Worm (Caenorhabditis elegans): ENCODE data around the gene ZK1128.1.
A peak's percentile ranks its signal among the peaks of the same experiment; 100 is the strongest.

The ZK1128.1 gene

ce11 chrIII:10093093-10093492 is 21.5 kb downstream of the ZK1128.1 start:
- no peak for TF ChIP-seq ztf-4 (tag; optimal IDR thresholded peaks at IDR 0.05)
- TF ChIP-seq lin-15B (tag; optimal IDR thresholded peaks at IDR 0.05): peak; percentile 12
- TF ChIP-seq nhr-67 (tag; optimal IDR thresholded peaks at IDR 0.05): no peak
- peak; percentile 22 for TF ChIP-seq nfya-1 (tag; optimal IDR thresholded peaks at IDR 0.05; ENCODE audit: insufficient read depth)
- TF ChIP-seq lsy-12 (tag; optimal IDR thresholded peaks at IDR 0.05): peak; percentile 30
- TF ChIP-seq mml-1 (tag; optimal IDR thresholded peaks at IDR 0.05): no peak
- TF ChIP-seq skn-1 (tag; optimal IDR thresholded peaks at IDR 0.05): no peak
- peak; percentile 43 for TF ChIP-seq pha-4 (tag; optimal IDR thresholded peaks at IDR 0.05)

DNA sequence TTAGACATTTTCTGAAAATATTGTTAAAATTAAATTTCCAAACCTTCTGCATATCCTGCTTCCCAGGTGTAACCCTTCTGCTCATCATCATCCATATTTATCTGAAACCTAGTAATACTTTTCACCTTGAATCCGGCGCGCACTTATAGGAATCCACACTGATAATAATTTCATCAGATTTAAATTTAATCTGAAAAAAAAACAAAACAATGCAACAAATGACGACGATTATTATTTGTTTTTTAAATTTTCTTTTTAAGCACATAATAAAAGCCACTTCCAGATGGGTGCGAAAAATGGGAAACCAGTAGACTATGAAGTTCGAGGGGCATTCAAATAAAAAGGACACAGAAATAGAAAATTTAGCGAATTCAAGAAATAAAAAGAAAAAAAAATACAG is 23.9 kb downstream of the ZK1128.1 start, which contains the start of gene gtf-2H2C:
gtf-2H2C (minus strand) TSS at position 101 of the 400 bp plus-strand sequence.
- TF ChIP-seq nhr-11 (tag; optimal IDR thresholded peaks at IDR 0.05) (no peak), ama-1 (optimal IDR thresholded peaks at IDR 0.05) (no peak), sea-2 (GFP tag; optimal IDR thresholded peaks at IDR 0.05) (no peak), eor-1 (tag; optimal IDR thresholded peaks at IDR 0.05) (no peak), elt-3 (tag; optimal IDR thresholded peaks at IDR 0.05) (no peak), nhr-25 (tag; optimal IDR thresholded peaks at IDR 0.05) (no peak), fkh-2 (tag; optimal IDR thresholded peaks at IDR 0.05) (no peak), jun-1 (tag; optimal IDR thresholded peaks at IDR 0.05) (no peak), nhr-43 (tag; optimal IDR thresholded peaks at IDR 0.05; ENCODE audit: poor library complexity, severe bottlenecking) (no peak)

ce11 chrIII:10088508-10088981 is 26.0 kb downstream of the ZK1128.1 start, which contains the start of gene hal-2:
TSS of gene hal-2 (minus strand) at chrIII:10088931.
- TF ChIP-seq ceh-82 (tag; optimal IDR thresholded peaks at IDR 0.05): no peak
- TF ChIP-seq fkh-2 (tag; optimal IDR thresholded peaks at IDR 0.05): no peak
- no peak for TF ChIP-seq fkh-10 (GFP tag; optimal IDR thresholded peaks at IDR 0.05)
- no peak for TF ChIP-seq nhr-43 (tag; optimal IDR thresholded peaks at IDR 0.05; ENCODE audit: poor library complexity, severe bottlenecking)
- TF ChIP-seq nhr-77 (tag; optimal IDR thresholded peaks at IDR 0.05): no peak
- no peak for TF ChIP-seq skn-1 (tag; optimal IDR thresholded peaks at IDR 0.05)
- TF ChIP-seq ceh-16 (tag; optimal IDR thresholded peaks at IDR 0.05): no peak
- TF ChIP-seq unc-62 (GFP tag; optimal IDR thresholded peaks at IDR 0.05): no peak
- TF ChIP-seq elt-3 (tag; optimal IDR thresholded peaks at IDR 0.05): no peak
- TF ChIP-seq egl-5 (tag; optimal IDR thresholded peaks at IDR 0.05): no peak
- no peak for TF ChIP-seq lin-39 (tag; optimal IDR thresholded peaks at IDR 0.05)
- TF ChIP-seq nhr-11 (tag; optimal IDR thresholded peaks at IDR 0.05): no peak
- TF ChIP-seq pqm-1 (tag; optimal IDR thresholded peaks at IDR 0.05): no peak
- TF ChIP-seq nhr-237 (tag; optimal IDR thresholded peaks at IDR 0.05): no peak
- no peak for TF ChIP-seq eor-1 (tag; optimal IDR thresholded peaks at IDR 0.05)
- no peak for TF ChIP-seq fos-1 (tag; optimal IDR thresholded peaks at IDR 0.05)
- no peak for TF ChIP-seq elt-2 (tag; optimal IDR thresholded peaks at IDR 0.05)
- no peak for TF ChIP-seq elt-1 (tag; optimal IDR thresholded peaks at IDR 0.05)

DNA sequence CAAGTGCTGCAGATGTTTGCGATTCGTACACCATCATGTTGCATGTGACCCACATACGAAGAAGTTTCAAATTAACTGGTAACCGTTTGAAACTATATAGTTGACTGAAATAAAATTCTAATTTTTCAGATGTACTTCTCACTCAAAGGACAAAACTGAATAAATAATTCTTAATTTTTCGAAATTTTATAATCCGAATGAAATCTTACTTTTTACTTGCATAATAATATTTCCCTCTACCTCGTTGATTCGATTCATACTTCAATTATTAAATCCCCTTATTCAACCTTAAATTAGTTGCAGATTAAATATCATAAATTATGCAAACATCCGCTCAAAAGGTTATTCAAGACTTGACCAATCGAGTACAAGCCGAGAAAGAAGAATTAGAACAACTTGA is 28.6 kb downstream of the ZK1128.1 start, which contains the start of gene T16H12.2:
T16H12.2 (plus strand) TSS at position 301 of the 400 bp plus-strand sequence.
- TF ChIP-seq ceh-82 (tag; optimal IDR thresholded peaks at IDR 0.05) (no peak), ceh-9 (tag; optimal IDR thresholded peaks at IDR 0.05) (no peak), elt-2 (tag; optimal IDR thresholded peaks at IDR 0.05) (no peak), unc-62 (GFP tag; optimal IDR thresholded peaks at IDR 0.05) (no peak), nhr-237 (tag; optimal IDR thresholded peaks at IDR 0.05) (no peak), daf-12 (tag; optimal IDR thresholded peaks at IDR 0.05) (no peak), ztf-4 (tag; optimal IDR thresholded peaks at IDR 0.05) (no peak), snpc-4 (tag; optimal IDR thresholded peaks at IDR 0.05) (no peak), nhr-43 (tag; optimal IDR thresholded peaks at IDR 0.05; ENCODE audit: poor library complexity, severe bottlenecking) (no peak), nhr-23 (tag; optimal IDR thresholded peaks at IDR 0.05) (no peak), nhr-28 (tag; optimal IDR thresholded peaks at IDR 0.05) (no peak), ama-1 (optimal IDR thresholded peaks at IDR 0.05) (no peak), nhr-67 (tag; optimal IDR thresholded peaks at IDR 0.05) (no peak), fos-1 (tag; optimal IDR thresholded peaks at IDR 0.05) (no peak), ztf-11 (tag; optimal IDR thresholded peaks at IDR 0.05) (no peak), hmg-11 (tag; optimal IDR thresholded peaks at IDR 0.05) (no peak), nhr-11 (tag; optimal IDR thresholded peaks at IDR 0.05) (no peak)
